Fruit fly (Drosophila melanogaster) whole organism, embryonic: Measurements from ENCODE around the gene CG11342.

Experiments
- Antp ChIP-seq: fragments of 200-800 bp; sonication (Bioruptor generic); optimal IDR thresholded peaks from 3 replicates; lab custom pipeline; 2016; ENCODE audit warnings: missing biosample characterization, missing genetic modification characterization
- BEAF-32 ChIP-seq: fragments of 200-800 bp; sonication (Bioruptor generic); optimal IDR thresholded peaks from 3 replicates; lab custom pipeline; 2017; ENCODE audit warnings: missing biosample characterization, missing genetic modification characterization, mild to moderate bottlenecking, moderate library complexity, missing genetic modification reagents
- CG10274 ChIP-seq: fragments of 200-800 bp; sonication (Bioruptor generic); optimal IDR thresholded peaks from 3 replicates; lab custom pipeline; 2017; ENCODE audit warnings: missing biosample characterization, mild to moderate bottlenecking, missing genetic modification characterization
- CG10654 ChIP-seq: fragments of 200-800 bp; sonication (Bioruptor generic); optimal IDR thresholded peaks from 2 replicates; lab custom pipeline; 2016; ENCODE audit warnings: missing biosample characterization, missing genetic modification characterization
- CG10959 ChIP-seq: fragments of 200-800 bp; sonication (Bioruptor generic); IDR thresholded peaks from 2 replicates; pipeline ENCODE4 v1.3.6; 2022; ENCODE audit warnings: missing biosample characterization, missing genetic modification characterization
- CG11723 ChIP-seq: fragments of 200-800 bp; sonication (Bioruptor generic); optimal IDR thresholded peaks from 2 replicates; lab custom pipeline; 2017; ENCODE audit warnings: missing biosample characterization, mild to moderate bottlenecking, missing genetic modification characterization
- CG13296 ChIP-seq: fragments of 200-800 bp; sonication (Bioruptor generic); optimal IDR thresholded peaks from 3 replicates; lab custom pipeline; 2018; ENCODE audit warnings: missing biosample characterization, mild to moderate bottlenecking, missing genetic modification characterization
- CG16815 ChIP-seq: fragments of 200-800 bp; sonication (Bioruptor generic); optimal IDR thresholded peaks from 3 replicates; lab custom pipeline; 2017; ENCODE audit warnings: missing biosample characterization, mild to moderate bottlenecking, missing genetic modification characterization
- CG3065 ChIP-seq: fragments of 200-800 bp; sonication (Bioruptor generic); optimal IDR thresholded peaks from 2 replicates; lab custom pipeline; 2016; ENCODE audit warnings: missing biosample characterization, missing genetic modification characterization
- CG31365 ChIP-seq: fragments of 200-800 bp; sonication (Bioruptor generic); optimal IDR thresholded peaks from 2 replicates; lab custom pipeline; 2018; ENCODE audit warnings: missing biosample characterization, mild to moderate bottlenecking, missing genetic modification characterization
- CG31441 ChIP-seq: fragments of 200-800 bp; sonication (Bioruptor generic); IDR thresholded peaks from 2 replicates; pipeline ENCODE4 v1.3.6; 2022; ENCODE audit warnings: missing biosample characterization, missing genetic modification characterization
- CG33213 ChIP-seq: fragments of 200-800 bp; sonication (Bioruptor generic); optimal IDR thresholded peaks from 3 replicates; lab custom pipeline; 2016; ENCODE audit warnings: missing biosample characterization, missing genetic modification characterization
- CG34422 ChIP-seq: fragments of 200-800 bp; sonication (Bioruptor generic); IDR thresholded peaks from 3 replicates; pipeline ENCODE4 v1.3.6; 2022; ENCODE audit warnings: missing biosample characterization, missing genetic modification characterization
- CG4328 ChIP-seq: fragments of 200-800 bp; sonication (Bioruptor generic); optimal IDR thresholded peaks from 3 replicates; lab custom pipeline; 2017; ENCODE audit warnings: missing biosample characterization, missing genetic modification reagents, missing genetic modification characterization
- CG4707 ChIP-seq: fragments of 200-800 bp; sonication (Bioruptor generic); optimal IDR thresholded peaks from 2 replicates; lab custom pipeline; 2018; ENCODE audit warnings: missing biosample characterization, mild to moderate bottlenecking, missing genetic modification characterization, moderate library complexity
- CG5953 ChIP-seq: fragments of 200-800 bp; sonication (Bioruptor generic); IDR thresholded peaks from 2 replicates; pipeline ENCODE4 v1.3.6; 2022; ENCODE audit warnings: missing biosample characterization, missing genetic modification characterization
- CG6254 ChIP-seq: fragments of 200-800 bp; sonication (Bioruptor generic); optimal IDR thresholded peaks from 3 replicates; lab custom pipeline; 2017; ENCODE audit warnings: mild to moderate bottlenecking, missing biosample characterization, missing genetic modification reagents, missing genetic modification characterization
- CG6272 ChIP-seq: fragments of 200-800 bp; sonication (Bioruptor generic); IDR thresholded peaks from 2 replicates; pipeline ENCODE4 v1.3.6; 2022; ENCODE audit warnings: missing biosample characterization, missing genetic modification characterization
- CG6654 ChIP-seq: fragments of 200-800 bp; sonication (Bioruptor generic); optimal IDR thresholded peaks from 2 replicates; lab custom pipeline; 2017; ENCODE audit warnings: missing biosample characterization, mild to moderate bottlenecking, missing genetic modification characterization
- CG6689 ChIP-seq: fragments of 200-800 bp; sonication (Bioruptor generic); IDR thresholded peaks from 2 replicates; pipeline ENCODE4 v1.3.6; 2022; ENCODE audit warnings: missing biosample characterization, missing genetic modification characterization
- CG7556 ChIP-seq: fragments of 200-800 bp; sonication (Bioruptor generic); optimal IDR thresholded peaks from 2 replicates; lab custom pipeline; 2017; ENCODE audit warnings: missing biosample characterization, mild to moderate bottlenecking, missing genetic modification characterization
- CG8478 ChIP-seq: fragments of >200 bp; optimal IDR thresholded peaks from 2 replicates; lab custom pipeline; 2018
- CG8765 ChIP-seq: fragments of 200-800 bp; sonication (Bioruptor generic); IDR thresholded peaks from 2 replicates; pipeline ENCODE4 v1.3.6; 2022; ENCODE audit warnings: missing biosample characterization, missing genetic modification characterization
- CG9932 ChIP-seq: fragments of 200-800 bp; sonication (Bioruptor generic); IDR thresholded peaks from 2 replicates; pipeline ENCODE4 v1.3.6; 2022; ENCODE audit warnings: missing biosample characterization, missing genetic modification characterization
- Dll ChIP-seq: fragments of 200-800 bp; sonication (Bioruptor generic); IDR thresholded peaks from 4 replicates; pipeline ENCODE4 v1.3.6; 2022; ENCODE audit warnings: missing biosample characterization, missing genetic modification characterization; ENCODE audit not compliant: partially characterized antibody
- Doc2 ChIP-seq: fragments of 200-800 bp; sonication (Bioruptor generic); IDR thresholded peaks from 2 replicates; pipeline ENCODE4 v1.3.6; 2022; ENCODE audit warnings: missing biosample characterization, missing genetic modification characterization
- Fer2 ChIP-seq: fragments of 200-800 bp; sonication (Bioruptor generic); optimal IDR thresholded peaks from 2 replicates; lab custom pipeline; 2018; ENCODE audit warnings: missing biosample characterization, mild to moderate bottlenecking, missing genetic modification characterization, moderate library complexity
- H15 ChIP-seq: fragments of 200-800 bp; sonication (Bioruptor generic); IDR thresholded peaks from 3 replicates; pipeline ENCODE4 v1.3.6; 2022; ENCODE audit warnings: missing biosample characterization, missing genetic modification characterization
- Hmx ChIP-seq: fragments of 200-800 bp; sonication (Bioruptor generic); optimal IDR thresholded peaks from 2 replicates; lab custom pipeline; 2016; ENCODE audit warnings: missing biosample characterization, missing genetic modification characterization
- Hr51 ChIP-seq, 2 experiments: fragments of 200-800 bp; sonication (Bioruptor generic); optimal IDR thresholded peaks; 2 replicates in 1 of 2; 3 replicates in 1 of 2; lab custom pipeline; 2016 to 2018; ENCODE audit warnings: missing biosample characterization in 2 of 2, missing genetic modification characterization in 2 of 2, mild to moderate bottlenecking in 1 of 2, moderate library complexity in 1 of 2
- Mad ChIP-seq: fragments of 200-800 bp; sonication (Bioruptor generic); optimal IDR thresholded peaks from 2 replicates; lab custom pipeline; 2016; ENCODE audit warnings: missing biosample characterization, missing genetic modification characterization
- Scr ChIP-seq: fragments of 200-800 bp; sonication (Bioruptor generic); IDR thresholded peaks from 2 replicates; pipeline ENCODE4 v1.3.6; 2022; ENCODE audit warnings: missing biosample characterization, missing genetic modification characterization; ENCODE audit not compliant: partially characterized antibody
- ac ChIP-seq: fragments of 200-800 bp; sonication (Bioruptor generic); optimal IDR thresholded peaks from 3 replicates; lab custom pipeline; 2017; ENCODE audit warnings: missing biosample characterization, mild to moderate bottlenecking, missing genetic modification characterization
- cad ChIP-seq: fragments of >200 bp; optimal IDR thresholded peaks from 2 replicates; lab custom pipeline; 2017; ENCODE audit warnings: missing biosample characterization, missing genetic modification characterization
- caup ChIP-seq: fragments of 200-800 bp; sonication (Bioruptor generic); optimal IDR thresholded peaks from 3 replicates; lab custom pipeline; 2017; ENCODE audit warnings: missing biosample characterization, mild to moderate bottlenecking, missing genetic modification characterization, moderate library complexity; ENCODE audit not compliant: severe bottlenecking
- chif ChIP-seq, 2 experiments: fragments of 200-800 bp; sonication (Bioruptor generic); optimal IDR thresholded peaks; 3 replicates each; lab custom pipeline; 2016; ENCODE audit warnings: missing biosample characterization in 2 of 2, missing genetic modification characterization in 2 of 2
- corto ChIP-seq: fragments of 200-800 bp; sonication (Bioruptor generic); optimal IDR thresholded peaks from 2 replicates; lab custom pipeline; 2016; ENCODE audit warnings: missing biosample characterization, mild to moderate bottlenecking, missing genetic modification characterization, moderate library complexity
- dysf ChIP-seq: fragments of 200-800 bp; sonication (Bioruptor generic); IDR thresholded peaks from 3 replicates; pipeline ENCODE4 v1.3.6; 2022; ENCODE audit warnings: missing biosample characterization, missing genetic modification characterization
- emc ChIP-seq: fragments of 200-800 bp; sonication (Bioruptor generic); optimal IDR thresholded peaks from 2 replicates; lab custom pipeline; 2016; ENCODE audit warnings: missing biosample characterization, missing genetic modification characterization
- gcm ChIP-seq: fragments of 200-800 bp; sonication (Bioruptor generic); optimal IDR thresholded peaks from 2 replicates; lab custom pipeline; 2019; ENCODE audit warnings: missing biosample characterization, mild to moderate bottlenecking, missing genetic modification characterization, moderate library complexity
- gem ChIP-seq: fragments of 200-800 bp; sonication (Bioruptor generic); optimal IDR thresholded peaks from 2 replicates; lab custom pipeline; 2019; ENCODE audit warnings: missing biosample characterization, mild to moderate bottlenecking, missing genetic modification characterization, moderate library complexity
- hth ChIP-seq: fragments of >200 bp; optimal IDR thresholded peaks from 2 replicates; lab custom pipeline; 2017; ENCODE audit warnings: inconsistent platforms
- ind ChIP-seq: fragments of 200-800 bp; sonication (Bioruptor generic); optimal IDR thresholded peaks from 3 replicates; lab custom pipeline; 2016; ENCODE audit warnings: missing biosample characterization, missing genetic modification characterization
- run ChIP-seq: fragments of 200-800 bp; sonication (Bioruptor generic); optimal IDR thresholded peaks from 3 replicates; lab custom pipeline; 2018; ENCODE audit warnings: missing biosample characterization, mild to moderate bottlenecking, missing genetic modification characterization
- schlank ChIP-seq: fragments of 200-800 bp; sonication (Bioruptor generic); optimal IDR thresholded peaks from 2 replicates; lab custom pipeline; 2018; ENCODE audit warnings: missing biosample characterization, mild to moderate bottlenecking, missing genetic modification characterization
- tna ChIP-seq: fragments of 200-800 bp; sonication (Bioruptor generic); IDR thresholded peaks from 2 replicates; pipeline ENCODE4 v1.3.6; 2022; ENCODE audit warnings: missing biosample characterization, missing genetic modification characterization; ENCODE audit not compliant: partially characterized antibody
- trem ChIP-seq: fragments of 200-800 bp; optimal IDR thresholded peaks from 3 replicates; lab custom pipeline; 2019; ENCODE audit warnings: missing biosample characterization, mild to moderate bottlenecking, missing genetic modification characterization, moderate library complexity
- tup ChIP-seq: fragments of 200-800 bp; sonication (Bioruptor generic); optimal IDR thresholded peaks from 2 replicates; lab custom pipeline; 2016; ENCODE audit warnings: missing biosample characterization, mild to moderate bottlenecking, missing genetic modification characterization, moderate library complexity
- unc-4 ChIP-seq: fragments of 200-800 bp; sonication (Bioruptor generic); IDR thresholded peaks from 2 replicates; pipeline ENCODE4 v1.3.6; 2022; ENCODE audit warnings: missing biosample characterization, missing genetic modification characterization; ENCODE audit not compliant: partially characterized antibody
- zen2 ChIP-seq: fragments of 200-800 bp; sonication (Bioruptor generic); IDR thresholded peaks from 3 replicates; pipeline ENCODE4 v1.3.6; 2022; ENCODE audit warnings: missing biosample characterization, missing genetic modification characterization; ENCODE audit not compliant: partially characterized antibody

The CG11342 gene

DNA sequence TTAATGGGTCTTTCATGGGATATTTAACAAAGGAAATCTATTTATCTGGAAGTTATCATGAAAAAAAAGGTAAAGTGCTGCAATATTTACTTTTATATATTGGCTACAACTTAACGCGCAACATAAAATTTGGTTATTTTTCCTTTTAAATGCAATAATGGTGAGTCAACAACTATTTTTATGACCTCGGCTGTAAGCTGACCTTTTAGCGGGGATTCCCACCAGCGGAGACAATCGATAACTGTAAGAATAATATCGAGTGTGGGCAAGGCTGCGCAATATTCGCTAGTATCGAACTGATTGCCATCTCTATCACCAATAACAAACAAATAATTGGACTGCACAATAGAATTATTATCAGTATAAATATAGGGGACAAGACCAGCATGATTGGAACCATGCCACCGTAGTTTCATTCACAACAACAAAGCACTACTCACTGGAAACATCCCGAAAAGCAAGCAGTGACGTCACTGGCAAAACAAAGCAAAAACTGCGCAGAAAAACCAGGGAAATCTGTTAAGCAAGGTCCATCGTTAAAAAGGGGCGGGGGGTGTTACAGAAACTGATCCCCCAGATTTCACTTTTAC lies 36.0 kb upstream of the CG11342 start, which contains the start of gene Syx17 (continued):
- TF ChIP-seq CG8478 (lab: Kevin White, UChicago) (no peak), CG6272 (GFP tag; lab: Robert Waterston, UW) (peak; percentile 52; the same call in 1 of the 2 replicates), hth (lab: Kevin White, UChicago) (no peak), CG5953 (no peak), gcm (GFP tag; lab: Kevin White, UChicago) (peak; percentile 68), tup (GFP tag; lab: Kevin White, UChicago) (peak; percentile 21), Fer2 (no peak), dysf (GFP tag; lab: Robert Waterston, UW) (peak; percentile 45; the same call in 2 of the 3 replicates), CG10274 (GFP tag; lab: Kevin White, UChicago) (no peak), CG34422 (GFP tag; lab: Robert Waterston, UW) (peak; percentile 76; the same call in 2 of the 3 replicates), Doc2 (GFP tag; lab: Robert Waterston, UW) (no peak), Dll (GFP tag; lab: Robert Waterston, UW) (peak; percentile 86), CG6689 (peak; percentile 19; the same call in 1 of the 2 replicates), gem (tag; lab: Kevin White, UChicago) (peak; percentile 68), CG31365 (tag; lab: Kevin White, UChicago) (peak; percentile 2), CG4328 (GFP tag; lab: Kevin White, UChicago) (no peak), CG3065 (GFP tag; lab: Kevin White, UChicago) (peak; percentile 91), CG16815 (no peak), CG6254 (no peak), ind (GFP tag; lab: Kevin White, UChicago) (peak; percentile 32), unc-4 (GFP tag; lab: Robert Waterston, UW) (peak; percentile 90), Hr51 (GFP tag; optimal IDR thresholded peaks at IDR 0.05; lab: Kevin White, UChicago) (peak; percentile 60 to 74), CG13296 (GFP tag; lab: Kevin White, UChicago) (no peak), CG9932 (GFP tag; lab: Robert Waterston, UW) (peak; percentile 83), BEAF-32 (peak; percentile 94), zen2 (GFP tag; lab: Robert Waterston, UW) (peak; percentile 80), caup (GFP tag; lab: Kevin White, UChicago) (peak; percentile 51), CG11723 (GFP tag; lab: Kevin White, UChicago) (peak; percentile 20), corto (GFP tag; lab: Kevin White, UChicago) (peak; percentile 4), CG31441 (GFP tag; lab: Robert Waterston, UW) (peak; percentile 72), CG8765 (no peak), run (tag; lab: Kevin White, UChicago) (peak; percentile 11), Hmx (GFP tag; lab: Kevin White, UChicago) (no peak), CG33213 (GFP tag; lab: Kevin White, UChicago) (peak; percentile 70), Antp (GFP tag; lab: Kevin White, UChicago) (peak; percentile 68), CG10959 (GFP tag; lab: Robert Waterston, UW) (no peak), CG7556 (GFP tag; lab: Kevin White, UChicago) (peak; percentile 47), tna (GFP tag; lab: Robert Waterston, UW) (peak; percentile 87)
- TF ChIP-seq, all 482 proteins: peak for 337

DNA sequence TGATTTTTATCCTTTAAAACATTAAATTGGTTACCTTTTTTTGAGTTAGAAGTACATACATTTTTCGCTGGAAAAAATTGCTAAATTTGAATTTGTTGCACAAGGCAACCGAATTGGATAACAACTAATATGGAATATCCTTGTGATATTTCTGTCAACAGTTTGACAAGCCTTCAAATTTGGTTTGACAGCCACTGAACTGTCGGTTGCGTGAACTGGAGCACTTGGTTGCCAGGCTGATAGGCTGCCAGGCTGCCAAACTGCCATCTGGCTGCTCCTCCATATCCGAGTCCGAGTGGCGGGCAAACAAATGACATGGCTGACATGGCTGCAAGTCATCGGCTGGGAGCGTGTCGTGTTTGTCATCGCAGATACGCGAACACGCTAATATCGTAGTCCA lies 34.0 kb upstream of the CG11342 start:
- TF ChIP-seq trem (tag; lab: Kevin White, UChicago) (no peak), CG10654 (no peak), CG6654 (GFP tag; lab: Kevin White, UChicago) (peak; percentile 94), schlank (tag; lab: Kevin White, UChicago) (no peak), ac (no peak), BEAF-32 (no peak), chif (GFP tag; optimal IDR thresholded peaks at IDR 0.05; lab: Kevin White, UChicago) (no peak), cad (GFP tag; lab: Kevin White, UChicago) (peak; percentile 90), emc (GFP tag; lab: Kevin White, UChicago) (no peak), Scr (GFP tag; lab: Robert Waterston, UW) (no peak), H15 (GFP tag; lab: Robert Waterston, UW) (no peak), Mad (GFP tag; lab: Kevin White, UChicago) (no peak), CG4707 (no peak)
